Fruit fly (Drosophila melanogaster) whole organism, embryonic: ENCODE data around the gene CHOp24.

ENCODE experiments used
- CG10267 ChIP-seq: fragments of 200-800 bp; sonication (Bioruptor generic); optimal IDR thresholded peaks from 2 replicates; lab custom pipeline; 2018; ENCODE audit warnings: missing biosample characterization, mild to moderate bottlenecking, missing genetic modification characterization, moderate library complexity
- CG10321 ChIP-seq: fragments of 200-800 bp; sonication (Bioruptor generic); IDR thresholded peaks from 2 replicates; pipeline ENCODE4 v1.3.6; 2022; ENCODE audit warnings: missing biosample characterization, missing genetic modification characterization
- CG10959 ChIP-seq: fragments of 200-800 bp; sonication (Bioruptor generic); IDR thresholded peaks from 2 replicates; pipeline ENCODE4 v1.3.6; 2022; ENCODE audit warnings: missing biosample characterization, missing genetic modification characterization
- CG10979 ChIP-seq: fragments of 200-800 bp; sonication (Bioruptor generic); optimal IDR thresholded peaks from 2 replicates; lab custom pipeline; 2018; ENCODE audit warnings: missing biosample characterization, mild to moderate bottlenecking, missing genetic modification characterization, moderate library complexity
- CG11093 ChIP-seq: fragments of 200-800 bp; sonication (Bioruptor generic); IDR thresholded peaks from 3 replicates; pipeline ENCODE4 v1.3.6; 2022; ENCODE audit warnings: missing biosample characterization, missing genetic modification characterization
- CG12391 ChIP-seq: fragments of 200-800 bp; sonication (Bioruptor generic); optimal IDR thresholded peaks from 3 replicates; lab custom pipeline; 2018; ENCODE audit warnings: missing biosample characterization, mild to moderate bottlenecking, missing genetic modification characterization, moderate library complexity
- CG13894 ChIP-seq: fragments of 200-800 bp; sonication (Bioruptor generic); optimal IDR thresholded peaks from 3 replicates; lab custom pipeline; 2018; ENCODE audit warnings: missing biosample characterization, mild to moderate bottlenecking, missing genetic modification characterization, moderate library complexity
- CG16813 ChIP-seq: fragments of 200-800 bp; sonication (Bioruptor generic); IDR thresholded peaks from 3 replicates; pipeline ENCODE4 v1.3.6; 2022; ENCODE audit warnings: missing biosample characterization, missing genetic modification characterization; ENCODE audit not compliant: partially characterized antibody
- CG17361 ChIP-seq: fragments of 200-800 bp; sonication (Bioruptor generic); IDR thresholded peaks from 3 replicates; pipeline ENCODE4 v1.3.6; 2022; ENCODE audit warnings: missing biosample characterization, missing genetic modification characterization
- CG17568 ChIP-seq: fragments of 200-800 bp; sonication (Bioruptor generic); optimal IDR thresholded peaks from 2 replicates; lab custom pipeline; 2018; ENCODE audit warnings: missing biosample characterization, mild to moderate bottlenecking, missing genetic modification characterization, moderate library complexity
- CG2678 ChIP-seq: fragments of 200-800 bp; sonication (Bioruptor generic); optimal IDR thresholded peaks from 3 replicates; lab custom pipeline; 2019; ENCODE audit warnings: missing biosample characterization, mild to moderate bottlenecking, missing genetic modification characterization, moderate library complexity
- CG30431 ChIP-seq: fragments of 200-800 bp; sonication (Bioruptor generic); optimal IDR thresholded peaks from 2 replicates; lab custom pipeline; 2017; ENCODE audit warnings: missing biosample characterization, missing genetic modification characterization
- CG3281 ChIP-seq: fragments of 200-800 bp; sonication (Bioruptor generic); optimal IDR thresholded peaks from 3 replicates; lab custom pipeline; 2017; ENCODE audit warnings: missing biosample characterization, mild to moderate bottlenecking, missing genetic modification characterization
- CG7271 ChIP-seq: fragments of 200-800 bp; sonication (Bioruptor generic); optimal IDR thresholded peaks from 2 replicates; lab custom pipeline; 2018; ENCODE audit warnings: missing biosample characterization, mild to moderate bottlenecking, missing genetic modification characterization, moderate library complexity
- CG8359 ChIP-seq: fragments of 200-800 bp; sonication (Bioruptor generic); optimal IDR thresholded peaks from 2 replicates; lab custom pipeline; 2017; ENCODE audit warnings: missing biosample characterization, mild to moderate bottlenecking, missing genetic modification characterization, borderline replicate concordance
- CG8388 ChIP-seq: fragments of 200-800 bp; sonication (Bioruptor generic); optimal IDR thresholded peaks from 2 replicates; lab custom pipeline; 2019; ENCODE audit warnings: missing biosample characterization, mild to moderate bottlenecking, missing genetic modification characterization, moderate library complexity
- CG8765 ChIP-seq: fragments of 200-800 bp; sonication (Bioruptor generic); IDR thresholded peaks from 2 replicates; pipeline ENCODE4 v1.3.6; 2022; ENCODE audit warnings: missing biosample characterization, missing genetic modification characterization
- CG9727 ChIP-seq: fragments of 200-800 bp; sonication (Bioruptor generic); optimal IDR thresholded peaks from 3 replicates; lab custom pipeline; 2017; ENCODE audit warnings: missing biosample characterization, mild to moderate bottlenecking, missing genetic modification characterization
- Dfd ChIP-seq, 2 experiments: fragments of >200 bp; optimal IDR thresholded peaks; 2 replicates each; lab custom pipeline; 2017; ENCODE audit warnings: missing biosample characterization in 2 of 2, missing genetic modification characterization in 2 of 2
- E2f2 ChIP-seq: fragments of 200-800 bp; sonication (Bioruptor generic); IDR thresholded peaks from 2 replicates; pipeline ENCODE4 v1.3.6; 2022; ENCODE audit warnings: missing biosample characterization, missing genetic modification characterization
- Lhr ChIP-seq: fragments of 200-800 bp; sonication (Bioruptor generic); optimal IDR thresholded peaks from 3 replicates; lab custom pipeline; 2017; ENCODE audit warnings: mild to moderate bottlenecking, missing biosample characterization, missing genetic modification reagents, missing genetic modification characterization
- Poxn ChIP-seq: fragments of 200-800 bp; sonication (Bioruptor generic); IDR thresholded peaks from 2 replicates; pipeline ENCODE4 v1.3.6; 2022; ENCODE audit warnings: missing biosample characterization, missing genetic modification characterization
- Ptx1 ChIP-seq: fragments of 200-800 bp; sonication (Bioruptor generic); IDR thresholded peaks from 2 replicates; pipeline ENCODE4 v1.3.6; 2022; ENCODE audit warnings: missing biosample characterization, missing genetic modification characterization
- Xrp1 ChIP-seq: fragments of 200-800 bp; sonication (Bioruptor generic); IDR thresholded peaks from 2 replicates; pipeline ENCODE4 v1.3.6; 2022; ENCODE audit warnings: missing biosample characterization, missing genetic modification characterization
- btn ChIP-seq: fragments of 200-800 bp; sonication (Bioruptor generic); optimal IDR thresholded peaks from 2 replicates; lab custom pipeline; 2016; ENCODE audit warnings: missing biosample characterization, missing genetic modification characterization
- cas ChIP-seq: fragments of 200-800 bp; sonication (Bioruptor generic); IDR thresholded peaks from 2 replicates; pipeline ENCODE4 v1.3.6; 2022; ENCODE audit warnings: missing biosample characterization, missing genetic modification characterization
- cg ChIP-seq: fragments of 200-800 bp; sonication (Bioruptor generic); optimal IDR thresholded peaks from 3 replicates; lab custom pipeline; 2019; ENCODE audit warnings: missing biosample characterization, mild to moderate bottlenecking, missing genetic modification characterization, moderate library complexity
- chif ChIP-seq, 2 experiments: fragments of 200-800 bp; sonication (Bioruptor generic); optimal IDR thresholded peaks; 3 replicates each; lab custom pipeline; 2016; ENCODE audit warnings: missing biosample characterization in 2 of 2, missing genetic modification characterization in 2 of 2
- chinmo ChIP-seq: fragments of 200-800 bp; sonication (Bioruptor generic); IDR thresholded peaks from 4 replicates; pipeline ENCODE4 v1.3.6; 2022; ENCODE audit warnings: missing biosample characterization, missing genetic modification characterization; ENCODE audit not compliant: partially characterized antibody
- crc ChIP-seq: fragments of 200-800 bp; sonication (Bioruptor generic); optimal IDR thresholded peaks from 2 replicates; lab custom pipeline; 2016; ENCODE audit warnings: missing biosample characterization, missing genetic modification characterization
- croc ChIP-seq: fragments of 200-800 bp; sonication (Bioruptor generic); conservative IDR thresholded peaks from 3 replicates; pipeline ENCODE4 v1.3.6; 2022; ENCODE audit warnings: missing biosample characterization, missing genetic modification characterization
- dmrt11E ChIP-seq: fragments of 200-800 bp; sonication (Bioruptor generic); optimal IDR thresholded peaks from 3 replicates; lab custom pipeline; 2018; ENCODE audit warnings: missing biosample characterization, mild to moderate bottlenecking, missing genetic modification characterization, moderate library complexity
- ems ChIP-seq: fragments of 200-800 bp; sonication (Bioruptor generic); optimal IDR thresholded peaks from 3 replicates; lab custom pipeline; 2016; ENCODE audit warnings: missing biosample characterization, missing genetic modification characterization
- ftz-f1 ChIP-seq: fragments of 200-800 bp; sonication (Bioruptor generic); optimal IDR thresholded peaks from 2 replicates; lab custom pipeline; 2016; ENCODE audit warnings: missing biosample characterization, missing genetic modification characterization
- gem ChIP-seq: fragments of 200-800 bp; sonication (Bioruptor generic); optimal IDR thresholded peaks from 2 replicates; lab custom pipeline; 2019; ENCODE audit warnings: missing biosample characterization, mild to moderate bottlenecking, missing genetic modification characterization, moderate library complexity
- jigr1 ChIP-seq: fragments of 200-800 bp; sonication (Bioruptor generic); IDR thresholded peaks from 3 replicates; pipeline ENCODE4 v1.3.6; 2022; ENCODE audit warnings: missing biosample characterization, missing genetic modification characterization
- lola ChIP-seq, 3 experiments: fragments of >200 bp in 2 of 3; fragments of 200-800 bp in 1 of 3; sonication (Bioruptor generic) in 1 of 3; optimal IDR thresholded peaks; 2 replicates each; lab custom pipeline; 2017 to 2019; ENCODE audit warnings: missing biosample characterization in 3 of 3, missing genetic modification characterization in 3 of 3, mild to moderate bottlenecking in 1 of 3, moderate library complexity in 1 of 3
- lov ChIP-seq, 2 experiments: fragments of 200-800 bp in 1 of 2; fragments of >200 bp in 1 of 2; sonication (Bioruptor generic) in 1 of 2; IDR thresholded peaks in 1 of 2; optimal IDR thresholded peaks in 1 of 2; 2 replicates in 1 of 2; 3 replicates in 1 of 2; pipeline versions ENCODE4 v1.3.6 to Lab custom; 2017 to 2022; ENCODE audit warnings: missing biosample characterization in 1 of 2, missing genetic modification characterization in 1 of 2
- prd ChIP-seq, 3 experiments: fragments of >200 bp in 2 of 3; fragments of 200-800 bp in 1 of 3; sonication (Bioruptor generic) in 1 of 3; optimal IDR thresholded peaks in 2 of 3; IDR thresholded peaks in 1 of 3; 2 replicates in 2 of 3; 3 replicates in 1 of 3; pipeline versions ENCODE4 v1.3.6 to Lab custom; 2017 to 2022; ENCODE audit warnings: missing biosample characterization in 1 of 3, missing genetic modification characterization in 1 of 3
- sd ChIP-seq: fragments of 200-800 bp; sonication (Bioruptor generic); optimal IDR thresholded peaks from 3 replicates; lab custom pipeline; 2018; ENCODE audit warnings: missing biosample characterization, mild to moderate bottlenecking, missing genetic modification characterization, moderate library complexity
- sens ChIP-seq: fragments of 200-800 bp; sonication (Bioruptor generic); peaks from one replicate; lab custom pipeline; 2016; ENCODE audit warnings: missing biosample characterization, missing genetic modification characterization
- shn ChIP-seq: fragments of 200-800 bp; sonication (Bioruptor generic); optimal IDR thresholded peaks from 3 replicates; lab custom pipeline; 2016; ENCODE audit warnings: missing biosample characterization, missing genetic modification characterization
- so ChIP-seq: fragments of 200-800 bp; sonication (Bioruptor generic); IDR thresholded peaks from 3 replicates; pipeline ENCODE4 v1.3.6; 2022; ENCODE audit warnings: missing biosample characterization, missing genetic modification characterization
- sob ChIP-seq: fragments of 200-800 bp; sonication (Bioruptor generic); IDR thresholded peaks from 2 replicates; pipeline ENCODE4 v1.3.6; 2022; ENCODE audit warnings: missing biosample characterization, missing genetic modification characterization
- stwl ChIP-seq: fragments of 200-800 bp; sonication (Bioruptor generic); optimal IDR thresholded peaks from 3 replicates; lab custom pipeline; 2018; ENCODE audit warnings: missing biosample characterization, mild to moderate bottlenecking, missing genetic modification characterization, moderate library complexity
- unpg ChIP-seq: fragments of 200-800 bp; sonication (Bioruptor generic); optimal IDR thresholded peaks from 3 replicates; lab custom pipeline; 2018; ENCODE audit warnings: missing biosample characterization, mild to moderate bottlenecking, missing genetic modification characterization, moderate library complexity
- vfl ChIP-seq: fragments of 200-800 bp; sonication (Bioruptor generic); optimal IDR thresholded peaks from 2 replicates; lab custom pipeline; 2016; ENCODE audit warnings: missing biosample characterization, missing genetic modification characterization
- zf30C ChIP-seq: fragments of 200-800 bp; sonication (Bioruptor generic); optimal IDR thresholded peaks from 3 replicates; lab custom pipeline; 2018; ENCODE audit warnings: missing biosample characterization, mild to moderate bottlenecking, missing genetic modification characterization

Gene CHOp24

dm6 chrX:4564962-4565361, 24.3 kb downstream of the CHOp24 start (continued):
- TF ChIP-seq sd (tag; lab: Kevin White, UChicago) (no peak), sens (GFP tag; lab: Kevin White, UChicago) (peak; percentile 90), ems (GFP tag; lab: Kevin White, UChicago) (no peak), CG10321 (no peak), chif (GFP tag; optimal IDR thresholded peaks at IDR 0.05; lab: Kevin White, UChicago) (peak in 1 of 2 experiments; percentile 10), croc (GFP tag; lab: Robert Waterston, UW) (no peak), CG10959 (GFP tag; lab: Robert Waterston, UW) (0 out of 2 replicates have a peak, but pooled peaks have one; percentile 33), lov (optimal IDR thresholded peaks at IDR 0.05; lab: Kevin White, UChicago) (no peak), lov (GFP tag; IDR thresholded peaks at IDR 0.05; lab: Robert Waterston, UW) (no peak), CG8765 (GFP tag; lab: Robert Waterston, UW) (peak; percentile 54), cas (GFP tag; lab: Robert Waterston, UW) (no peak), zf30C (GFP tag; lab: Kevin White, UChicago) (peak; percentile 40), Ptx1 (GFP tag; lab: Robert Waterston, UW) (no peak), CG17361 (no peak), CG8359 (GFP tag; lab: Kevin White, UChicago) (no peak), gem (tag; lab: Kevin White, UChicago) (peak; percentile 26), lola (GFP tag; optimal IDR thresholded peaks at IDR 0.05; lab: Kevin White, UChicago) (peak in 1 of 3 experiments; percentile 33), CG11093 (GFP tag; lab: Robert Waterston, UW) (no peak), unpg (GFP tag; lab: Kevin White, UChicago) (peak; percentile 1), CG16813 (GFP tag; lab: Robert Waterston, UW) (no peak), CG12391 (tag; lab: Kevin White, UChicago) (peak; percentile 33), so (GFP tag; lab: Robert Waterston, UW) (no peak), CG7271 (tag; lab: Kevin White, UChicago) (no peak), CG10267 (tag; lab: Kevin White, UChicago) (peak; percentile 1), CG10979 (tag; lab: Kevin White, UChicago) (peak; percentile 42), Dfd (GFP tag; optimal IDR thresholded peaks at IDR 0.05; lab: Kevin White, UChicago) (no peak), ftz-f1 (GFP tag; lab: Kevin White, UChicago) (no peak), jigr1 (GFP tag; lab: Robert Waterston, UW) (no peak), prd (optimal IDR thresholded peaks at IDR 0.05; lab: Kevin White, UChicago) (no peak), prd (GFP tag; IDR thresholded peaks at IDR 0.05; lab: Robert Waterston, UW) (peak; percentile 45; the same call in 2 of the 3 replicates), Poxn (no peak), Xrp1 (peak; percentile 49; the same call in 1 of the 2 replicates), CG9727 (peak; percentile 49), E2f2 (GFP tag; lab: Robert Waterston, UW) (no peak), CG3281 (no peak), CG13894 (tag; lab: Kevin White, UChicago) (no peak), btn (GFP tag; lab: Kevin White, UChicago) (no peak), dmrt11E (tag; lab: Kevin White, UChicago) (peak; percentile 58)

- TF ChIP-seq CG3281, result no peak
- no peak for TF ChIP-seq sob (GFP tag; lab: Robert Waterston, UW)
Measured at dm6 chrX:4571829-4572228, 31.1 kb downstream of the CHOp24 start, which contains the start of gene CG12684. Gene CG12684, minus strand, starts transcription at chrX:4571929.

- no peak for TF ChIP-seq Dfd (GFP tag; optimal IDR thresholded peaks at IDR 0.05; lab: Kevin White, UChicago)
- no peak for TF ChIP-seq CG17568 (GFP tag; lab: Kevin White, UChicago)
- peak; percentile 34 for TF ChIP-seq CG8388 (GFP tag; lab: Kevin White, UChicago)
- TF ChIP-seq crc (GFP tag; lab: Kevin White, UChicago), result no peak
- no peak for TF ChIP-seq stwl (tag; lab: Kevin White, UChicago)
- TF ChIP-seq Lhr (GFP tag; lab: Kevin White, UChicago), result no peak
- no peak for TF ChIP-seq vfl (GFP tag; lab: Kevin White, UChicago)
- TF ChIP-seq cg, result no peak
- peak; percentile 32 for TF ChIP-seq CG2678 (tag; lab: Kevin White, UChicago)
- no peak for TF ChIP-seq shn (GFP tag; lab: Kevin White, UChicago)
- TF ChIP-seq chinmo (GFP tag; lab: Robert Waterston, UW), result no peak
- no peak for TF ChIP-seq CG30431 (GFP tag; lab: Kevin White, UChicago)
Measured at dm6 chrX:4573971-4574370, 33.3 kb downstream of the CHOp24 start.
